Worm (Caenorhabditis elegans): ENCODE measurements around the gene spe-26.

DNA sequence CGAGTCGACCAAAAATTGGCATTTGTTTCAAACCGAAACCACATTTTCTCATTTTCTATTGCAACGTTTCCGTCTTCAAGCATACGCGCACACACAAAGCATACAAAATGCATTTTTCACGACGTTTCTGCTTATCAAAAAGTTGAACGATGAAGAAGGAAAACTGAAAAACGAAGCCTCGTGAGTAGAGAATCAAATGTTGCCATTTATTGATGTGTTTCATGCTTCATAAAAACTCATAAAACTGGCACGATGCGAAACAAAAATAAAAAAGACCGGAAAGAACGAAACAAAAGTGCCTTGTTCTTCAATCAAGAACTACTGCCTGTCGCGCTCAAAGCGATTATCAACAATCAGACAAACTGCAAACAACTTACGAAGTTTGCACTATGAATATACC is 28.7 kb upstream of the spe-26 start:
- TF ChIP-seq pha-4 (tag; optimal IDR thresholded peaks at IDR 0.05): no peak
- no peak for TF ChIP-seq rnt-1 (tag; optimal IDR thresholded peaks at IDR 0.05)
- no peak for TF ChIP-seq lim-6 (tag; optimal IDR thresholded peaks at IDR 0.05)
- TF ChIP-seq ama-1 (optimal IDR thresholded peaks at IDR 0.05): no peak
- no peak for TF ChIP-seq gmeb-2 (tag; optimal IDR thresholded peaks at IDR 0.05)

All from whole organism, late embryonic.